Fruit fly (Drosophila melanogaster) whole organism, embryonic: Measurements from ENCODE around the gene dbe.

Source experiments
- Atf6 ChIP-seq: fragments of 200-800 bp; sonication (Bioruptor generic); IDR thresholded peaks from 2 replicates; pipeline ENCODE4 v1.3.6; 2022; ENCODE audit warnings: missing biosample characterization, missing genetic modification characterization
- Awh ChIP-seq: fragments of 200-800 bp; sonication (Bioruptor generic); IDR thresholded peaks from 2 replicates; pipeline ENCODE4, ENCODE4 v1.3.6; 2022; ENCODE audit warnings: missing biosample characterization, missing genetic modification characterization
- CG11398 ChIP-seq: fragments of 200-800 bp; sonication (Bioruptor generic); optimal IDR thresholded peaks from 2 replicates; lab custom pipeline; 2016; ENCODE audit warnings: missing biosample characterization, missing genetic modification characterization
- CG13894 ChIP-seq: fragments of 200-800 bp; sonication (Bioruptor generic); optimal IDR thresholded peaks from 3 replicates; lab custom pipeline; 2018; ENCODE audit warnings: missing biosample characterization, mild to moderate bottlenecking, missing genetic modification characterization, moderate library complexity
- CG14441 ChIP-seq: fragments of 200-800 bp; sonication (Bioruptor generic); IDR thresholded peaks from 2 replicates; pipeline ENCODE4 v1.3.6; 2022; ENCODE audit warnings: missing biosample characterization, missing genetic modification characterization
- CG15514 ChIP-seq: fragments of 200-800 bp; sonication (Bioruptor generic); optimal IDR thresholded peaks from 3 replicates; lab custom pipeline; 2017; ENCODE audit warnings: missing biosample characterization, missing genetic modification characterization, mild to moderate bottlenecking, moderate library complexity, missing genetic modification reagents
- CG18011 ChIP-seq: fragments of 200-800 bp; sonication (Bioruptor generic); optimal IDR thresholded peaks from 2 replicates; lab custom pipeline; 2017; ENCODE audit warnings: missing biosample characterization, missing genetic modification characterization, mild to moderate bottlenecking, moderate library complexity, missing genotype
- CG2120 ChIP-seq: fragments of 200-800 bp; sonication (Bioruptor generic); optimal IDR thresholded peaks from 3 replicates; lab custom pipeline; 2016; ENCODE audit warnings: missing biosample characterization, missing genetic modification characterization
- CG2678 ChIP-seq: fragments of 200-800 bp; sonication (Bioruptor generic); optimal IDR thresholded peaks from 3 replicates; lab custom pipeline; 2019; ENCODE audit warnings: missing biosample characterization, mild to moderate bottlenecking, missing genetic modification characterization, moderate library complexity
- CG31441 ChIP-seq: fragments of 200-800 bp; sonication (Bioruptor generic); IDR thresholded peaks from 2 replicates; pipeline ENCODE4 v1.3.6; 2022; ENCODE audit warnings: missing biosample characterization, missing genetic modification characterization
- CG32772 ChIP-seq: fragments of 200-800 bp; sonication (Bioruptor generic); IDR thresholded peaks from 2 replicates; pipeline ENCODE4 v1.3.6; 2022; ENCODE audit warnings: missing biosample characterization, missing genetic modification characterization
- CG34376 ChIP-seq: fragments of 200-800 bp; sonication (Bioruptor generic); optimal IDR thresholded peaks from 2 replicates; lab custom pipeline; 2018; ENCODE audit warnings: missing biosample characterization, mild to moderate bottlenecking, missing genetic modification characterization
- CG3726 ChIP-seq: fragments of 200-800 bp; sonication (Bioruptor generic); IDR thresholded peaks from 3 replicates; pipeline ENCODE4, ENCODE4 v1.3.6; 2022; ENCODE audit warnings: missing biosample characterization, missing genetic modification characterization
- CG3847 ChIP-seq: fragments of 200-800 bp; sonication (Bioruptor generic); IDR thresholded peaks from 2 replicates; pipeline ENCODE4 v1.3.6; 2022; ENCODE audit warnings: missing biosample characterization, missing genetic modification characterization
- CG4328 ChIP-seq: fragments of 200-800 bp; sonication (Bioruptor generic); optimal IDR thresholded peaks from 3 replicates; lab custom pipeline; 2017; ENCODE audit warnings: missing biosample characterization, missing genetic modification reagents, missing genetic modification characterization
- CG7928 ChIP-seq: fragments of 200-800 bp; sonication (Bioruptor generic); optimal IDR thresholded peaks from 2 replicates; lab custom pipeline; 2017; ENCODE audit warnings: missing biosample characterization, mild to moderate bottlenecking, missing genetic modification characterization
- CG8359 ChIP-seq: fragments of 200-800 bp; sonication (Bioruptor generic); optimal IDR thresholded peaks from 2 replicates; lab custom pipeline; 2017; ENCODE audit warnings: missing biosample characterization, mild to moderate bottlenecking, missing genetic modification characterization, borderline replicate concordance
- CG9817 ChIP-seq: fragments of 200-800 bp; sonication (Bioruptor generic); optimal IDR thresholded peaks from 2 replicates; lab custom pipeline; 2018; ENCODE audit warnings: missing biosample characterization, mild to moderate bottlenecking, missing genetic modification characterization, moderate library complexity
- D19B ChIP-seq: fragments of 200-800 bp; sonication (Bioruptor generic); optimal IDR thresholded peaks from 2 replicates; lab custom pipeline; 2017; ENCODE audit warnings: missing biosample characterization, mild to moderate bottlenecking, missing genetic modification characterization
- Dip3 ChIP-seq: fragments of 200-800 bp; sonication (Bioruptor generic); optimal IDR thresholded peaks from 3 replicates; lab custom pipeline; 2016; ENCODE audit warnings: missing biosample characterization, missing genetic modification characterization
- Doc3 ChIP-seq: fragments of 200-800 bp; sonication (Bioruptor generic); IDR thresholded peaks from 3 replicates; pipeline ENCODE4 v1.3.6; 2022; ENCODE audit warnings: missing biosample characterization, missing genetic modification characterization; ENCODE audit not compliant: partially characterized antibody
- Ets65A ChIP-seq: fragments of 200-800 bp; sonication (Bioruptor generic); peaks from one replicate; lab custom pipeline; 2016; ENCODE audit warnings: missing biosample characterization, missing genetic modification characterization
- Fer1 ChIP-seq: fragments of 200-800 bp; sonication (Bioruptor generic); optimal IDR thresholded peaks from 2 replicates; lab custom pipeline; 2017; ENCODE audit warnings: missing biosample characterization, mild to moderate bottlenecking, missing genetic modification characterization
- Gug ChIP-seq: fragments of 200-800 bp; sonication (Bioruptor generic); IDR thresholded peaks from 4 replicates; pipeline ENCODE4 v1.3.6; 2022; ENCODE audit warnings: missing biosample characterization, missing genetic modification characterization
- HLH54F ChIP-seq: fragments of 200-800 bp; sonication (Bioruptor generic); optimal IDR thresholded peaks from 3 replicates; lab custom pipeline; 2016; ENCODE audit warnings: missing biosample characterization, missing genetic modification characterization
- Med ChIP-seq: fragments of 200-800 bp; sonication (Bioruptor generic); peaks from one replicate; lab custom pipeline; 2016; ENCODE audit warnings: missing biosample characterization, missing genetic modification characterization, mild to moderate bottlenecking, inconsistent platforms, moderate library complexity
- NK7.1 ChIP-seq: fragments of 200-800 bp; sonication (Bioruptor generic); optimal IDR thresholded peaks from 3 replicates; lab custom pipeline; 2016; ENCODE audit warnings: missing biosample characterization, missing genetic modification characterization
- Oli ChIP-seq: fragments of 200-800 bp; sonication (Bioruptor generic); optimal IDR thresholded peaks from 2 replicates; lab custom pipeline; 2018; ENCODE audit warnings: missing biosample characterization, mild to moderate bottlenecking, missing genetic modification characterization, moderate library complexity
- Ptx1 ChIP-seq: fragments of 200-800 bp; sonication (Bioruptor generic); IDR thresholded peaks from 2 replicates; pipeline ENCODE4 v1.3.6; 2022; ENCODE audit warnings: missing biosample characterization, missing genetic modification characterization
- Sin3A ChIP-seq: fragments of >200 bp; optimal IDR thresholded peaks from 2 replicates; lab custom pipeline; 2018
- Sox102F ChIP-seq: fragments of 200-800 bp; sonication (Bioruptor generic); optimal IDR thresholded peaks from 2 replicates; lab custom pipeline; 2018; ENCODE audit warnings: missing biosample characterization, mild to moderate bottlenecking, missing genetic modification characterization, moderate library complexity
- gem ChIP-seq: fragments of 200-800 bp; sonication (Bioruptor generic); optimal IDR thresholded peaks from 2 replicates; lab custom pipeline; 2019; ENCODE audit warnings: missing biosample characterization, mild to moderate bottlenecking, missing genetic modification characterization, moderate library complexity
- grau ChIP-seq: fragments of 200-800 bp; optimal IDR thresholded peaks from 3 replicates; lab custom pipeline; 2019; ENCODE audit warnings: missing biosample characterization, mild to moderate bottlenecking, missing genetic modification characterization, moderate library complexity
- her ChIP-seq: fragments of 200-800 bp; sonication (Bioruptor generic); optimal IDR thresholded peaks from 2 replicates; lab custom pipeline; 2016; ENCODE audit warnings: missing biosample characterization, missing genetic modification characterization
- mam ChIP-seq: fragments of 200-800 bp; sonication (Bioruptor generic); optimal IDR thresholded peaks from 3 replicates; lab custom pipeline; 2016; ENCODE audit warnings: missing biosample characterization, missing genetic modification characterization
- nau ChIP-seq: fragments of 200-800 bp; sonication (Bioruptor generic); optimal IDR thresholded peaks from 3 replicates; lab custom pipeline; 2017; ENCODE audit warnings: missing biosample characterization, mild to moderate bottlenecking, missing genetic modification characterization, missing genetic modification reagents
- nerfin-1 ChIP-seq: fragments of 200-800 bp; sonication (Bioruptor generic); optimal IDR thresholded peaks from 3 replicates; lab custom pipeline; 2019; ENCODE audit warnings: missing biosample characterization, mild to moderate bottlenecking, missing genetic modification characterization, moderate library complexity
- ranshi ChIP-seq: fragments of 200-800 bp; sonication (Bioruptor generic); IDR thresholded peaks from 2 replicates; pipeline ENCODE4 v1.3.6; 2022; ENCODE audit warnings: missing biosample characterization, missing genetic modification characterization
- repo ChIP-seq: fragments of 200-800 bp; sonication (Bioruptor generic); optimal IDR thresholded peaks from 2 replicates; lab custom pipeline; 2016; ENCODE audit warnings: missing biosample characterization, missing genetic modification characterization
- row ChIP-seq: fragments of 200-800 bp; sonication (Bioruptor generic); IDR thresholded peaks from 3 replicates; pipeline ENCODE4 v1.3.6; 2022; ENCODE audit warnings: missing biosample characterization, missing genetic modification characterization
- sens ChIP-seq: fragments of 200-800 bp; sonication (Bioruptor generic); peaks from one replicate; lab custom pipeline; 2016; ENCODE audit warnings: missing biosample characterization, missing genetic modification characterization
- seq ChIP-seq: fragments of 200-800 bp; sonication (Bioruptor generic); IDR thresholded peaks from 2 replicates; pipeline ENCODE4 v1.3.6; 2022; ENCODE audit warnings: missing biosample characterization, missing genetic modification characterization
- sima ChIP-seq: fragments of 200-800 bp; sonication (Bioruptor generic); optimal IDR thresholded peaks from 2 replicates; lab custom pipeline; 2016; ENCODE audit warnings: missing biosample characterization, missing genetic modification characterization
- slbo ChIP-seq: fragments of 200-800 bp; sonication (Bioruptor generic); IDR thresholded peaks from 2 replicates; pipeline ENCODE4 v1.3.6; 2022; ENCODE audit warnings: missing biosample characterization, missing genetic modification characterization
- stc ChIP-seq: fragments of 200-800 bp; sonication (Bioruptor generic); IDR thresholded peaks from 2 replicates; pipeline ENCODE4 v1.3.6; 2022; ENCODE audit warnings: missing biosample characterization, missing genetic modification characterization
- ttk ChIP-seq: fragments of 200-800 bp; sonication (Bioruptor generic); IDR thresholded peaks from 2 replicates; pipeline ENCODE4 v2.1.2; 2022; ENCODE audit warnings: missing biosample characterization, missing genetic modification characterization
- usp ChIP-seq: fragments of >200 bp; optimal IDR thresholded peaks from 2 replicates; lab custom pipeline; 2017; ENCODE audit warnings: missing biosample characterization, missing genetic modification characterization
- vfl ChIP-seq: fragments of 200-800 bp; sonication (Bioruptor generic); optimal IDR thresholded peaks from 2 replicates; lab custom pipeline; 2016; ENCODE audit warnings: missing biosample characterization, missing genetic modification characterization
- zen ChIP-seq: fragments of 200-800 bp; sonication (Bioruptor generic); optimal IDR thresholded peaks from 3 replicates; lab custom pipeline; 2018; ENCODE audit warnings: missing biosample characterization, mild to moderate bottlenecking, missing genetic modification characterization, moderate library complexity

dbe gene

DNA sequence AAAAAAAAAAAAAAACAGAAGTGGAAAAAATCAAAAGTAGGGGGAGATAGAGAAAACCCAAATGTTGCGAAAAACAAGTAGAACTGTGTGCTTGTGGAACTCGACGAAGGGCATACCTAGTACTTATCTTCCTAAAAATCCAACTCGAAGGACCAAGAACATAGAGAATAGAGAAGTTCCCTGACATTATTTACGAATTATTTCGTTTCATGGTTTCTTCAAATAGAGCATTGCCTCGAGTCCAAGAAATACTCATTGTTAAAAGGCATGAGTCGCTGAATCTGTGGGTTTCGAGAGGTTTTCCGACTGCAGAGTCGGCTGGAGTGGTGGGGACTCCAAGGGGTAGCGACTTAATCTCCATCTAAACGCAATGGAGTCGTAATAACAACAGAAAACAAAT is 23.5 kb upstream of the dbe start:
- TF ChIP-seq sens (GFP tag; lab: Kevin White, UChicago) (peak; percentile 60), Med (GFP tag; lab: Kevin White, UChicago) (peak; percentile 17), CG18011 (GFP tag; lab: Kevin White, UChicago) (no peak), CG13894 (peak; percentile 71), Ptx1 (GFP tag; lab: Robert Waterston, UW) (peak; percentile 19; the same call in 1 of the 2 replicates), CG2678 (tag; lab: Kevin White, UChicago) (peak; percentile 10), NK7.1 (GFP tag; lab: Kevin White, UChicago) (no peak), row (GFP tag; lab: Robert Waterston, UW) (peak; percentile 46; the same call in 2 of the 3 replicates), nerfin-1 (no peak), Ets65A (GFP tag; lab: Kevin White, UChicago) (peak; percentile 3), slbo (GFP tag; lab: Robert Waterston, UW) (peak; percentile 29; the same call in 1 of the 2 replicates), D19B (GFP tag; lab: Kevin White, UChicago) (peak; percentile 62)

DNA sequence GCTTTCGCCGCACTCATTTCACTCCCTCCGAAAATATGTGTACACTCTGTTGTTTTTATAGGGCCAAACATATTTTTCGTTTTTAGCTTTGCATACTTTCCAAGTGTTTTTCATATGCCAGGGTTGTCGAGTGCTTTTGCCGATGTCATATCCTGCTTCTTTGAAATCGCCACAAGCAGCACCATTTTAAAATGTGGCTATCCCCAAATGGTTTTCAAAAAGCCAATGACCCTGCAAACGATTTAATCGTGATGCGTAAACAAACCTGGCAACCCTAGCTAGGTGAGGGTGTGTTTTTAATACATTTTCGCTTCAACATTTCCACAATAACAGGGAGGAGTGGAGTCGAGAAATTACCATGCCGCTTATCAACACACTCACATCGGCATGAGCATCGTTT is 22.8 kb upstream of the dbe start:
- TF ChIP-seq mam (GFP tag; lab: Kevin White, UChicago), result peak; percentile 24
- no peak for TF ChIP-seq nau (GFP tag; lab: Kevin White, UChicago)
- TF ChIP-seq CG34376 (GFP tag; lab: Kevin White, UChicago), result no peak
- peak; percentile 57 for TF ChIP-seq CG2120 (GFP tag; lab: Kevin White, UChicago)
- peak; percentile 51; the same call in 2 of the 3 replicates for TF ChIP-seq row (GFP tag; lab: Robert Waterston, UW)
- TF ChIP-seq ranshi (GFP tag; lab: Robert Waterston, UW), result peak; percentile 33; the same call in 1 of the 2 replicates
- peak; percentile 31 for TF ChIP-seq CG15514 (GFP tag; lab: Kevin White, UChicago)
- 0 out of 2 replicates have a peak, but pooled peaks have one; percentile 34 for TF ChIP-seq CG3847 (GFP tag; lab: Robert Waterston, UW)
- TF ChIP-seq CG31441, result 0 out of 2 replicates have a peak, but pooled peaks have one; percentile 24
- TF ChIP-seq Gug (GFP tag; lab: Robert Waterston, UW), result peak; percentile 45; the same call in 2 of the 4 replicates
- TF ChIP-seq gem, result peak; percentile 57
- TF ChIP-seq usp (GFP tag; lab: Kevin White, UChicago), result no peak
- no peak for TF ChIP-seq CG4328
- peak; percentile 30 for TF ChIP-seq CG9817 (tag; lab: Kevin White, UChicago)
- peak; percentile 24 for TF ChIP-seq zen
- TF ChIP-seq stc (GFP tag; lab: Robert Waterston, UW), result peak; percentile 50; the same call in 1 of the 2 replicates
- TF ChIP-seq ttk (GFP tag; lab: Robert Waterston, UW), result 0 out of 2 replicates have a peak, but pooled peaks have one; percentile 34
- peak; percentile 25 for TF ChIP-seq D19B (GFP tag; lab: Kevin White, UChicago)
- no peak for TF ChIP-seq vfl
- no peak for TF ChIP-seq CG7928 (GFP tag; lab: Kevin White, UChicago)
- TF ChIP-seq CG13894, result peak; percentile 47
- peak; percentile 8 for TF ChIP-seq Oli (tag; lab: Kevin White, UChicago)
- TF ChIP-seq repo, result no peak
- no peak for TF ChIP-seq CG8359 (GFP tag; lab: Kevin White, UChicago)
- no peak for TF ChIP-seq Awh (GFP tag; lab: Robert Waterston, UW)
- TF ChIP-seq CG14441 (GFP tag; lab: Robert Waterston, UW), result 0 out of 2 replicates have a peak, but pooled peaks have one; percentile 11
- TF ChIP-seq Sin3A (lab: Kevin White, UChicago), result no peak
- TF ChIP-seq CG11398 (GFP tag; lab: Kevin White, UChicago), result no peak
- TF ChIP-seq seq, result peak; percentile 56; the same call in 1 of the 2 replicates
- TF ChIP-seq her (GFP tag; lab: Kevin White, UChicago), result peak; percentile 37
- TF ChIP-seq Fer1, result peak; percentile 52
- TF ChIP-seq sima, result no peak
- peak; percentile 53 for TF ChIP-seq Sox102F (GFP tag; lab: Kevin White, UChicago)
- peak; percentile 31; the same call in 1 of the 2 replicates for TF ChIP-seq Atf6 (GFP tag; lab: Robert Waterston, UW)
- peak; percentile 41 for TF ChIP-seq grau (tag; lab: Kevin White, UChicago)
- no peak for TF ChIP-seq HLH54F (GFP tag; lab: Kevin White, UChicago)
- TF ChIP-seq Doc3, result no peak; the same call in 2 of the 3 replicates
- TF ChIP-seq CG32772 (GFP tag; lab: Robert Waterston, UW), result peak; percentile 30; the same call in 1 of the 2 replicates
- TF ChIP-seq Dip3 (GFP tag; lab: Kevin White, UChicago), result no peak
- no peak for TF ChIP-seq CG3726 (GFP tag; lab: Robert Waterston, UW)
